Fruit fly (Drosophila melanogaster) whole organism, adult: ENCODE results near the gene CG31663.

ENCODE experiments used
- CG5204 ChIP-seq: fragments of 200-800 bp; sonication (Bioruptor generic); optimal IDR thresholded peaks from 2 replicates; lab custom pipeline; 2016; ENCODE audit warnings: missing biosample characterization, missing genetic modification characterization
- Clk ChIP-seq: fragments of 200-800 bp; sonication (Bioruptor generic); optimal IDR thresholded peaks from 2 replicates; lab custom pipeline; 2017; ENCODE audit warnings: missing biosample characterization, missing genetic modification characterization
- Hr96 ChIP-seq: fragments of 200-800 bp; sonication (Bioruptor generic); optimal IDR thresholded peaks from 2 replicates; lab custom pipeline; 2016; ENCODE audit warnings: missing biosample characterization, missing genetic modification characterization
- cic ChIP-seq: fragments of 200-800 bp; sonication (Bioruptor generic); optimal IDR thresholded peaks from 2 replicates; lab custom pipeline; 2017; ENCODE audit warnings: missing biosample characterization, mild to moderate bottlenecking, missing genetic modification characterization, moderate library complexity
- cnc ChIP-seq, 2 experiments: fragments of >200 bp; optimal IDR thresholded peaks; 2 replicates each; lab custom pipeline; 2017
- kay ChIP-seq: fragments of 200-800 bp; sonication (Bioruptor generic); peaks from one replicate; lab custom pipeline; 2016; ENCODE audit warnings: missing biosample characterization, missing genetic modification characterization, borderline replicate concordance
- pad ChIP-seq: fragments of 200-800 bp; sonication (Bioruptor generic); optimal IDR thresholded peaks from 3 replicates; lab custom pipeline; 2017; ENCODE audit warnings: missing biosample characterization, missing genetic modification characterization, mild to moderate bottlenecking, moderate library complexity, missing genetic modification reagents

- no peak for TF ChIP-seq CG5204 (GFP tag; lab: Kevin White, UChicago)
- TF ChIP-seq Hr96 (GFP tag; lab: Kevin White, UChicago): no peak
- TF ChIP-seq kay (GFP tag; lab: Kevin White, UChicago): no peak
- TF ChIP-seq pad (GFP tag; lab: Kevin White, UChicago): no peak
- TF ChIP-seq cnc (optimal IDR thresholded peaks at IDR 0.05; lab: Kevin White, UChicago): no peak
- no peak for TF ChIP-seq Clk
- TF ChIP-seq cic (GFP tag; lab: Kevin White, UChicago): no peak
Observed at dm6 chr2L:1839019-1839418, 42.3 kb downstream of the CG31663 start.
